Worm (Caenorhabditis elegans): ENCODE data around the gene F18F11.4.

ce11 chrIV:282008-282407, 48.6 kb upstream of the F18F11.4 start:
- TF ChIP-seq lin-11 (tag; optimal IDR thresholded peaks at IDR 0.05) (no peak), nhr-77 (tag; optimal IDR thresholded peaks at IDR 0.05) (no peak), ztf-11 (tag; optimal IDR thresholded peaks at IDR 0.05) (no peak), snpc-4 (tag; optimal IDR thresholded peaks at IDR 0.05) (no peak), lsy-2 (tag; optimal IDR thresholded peaks at IDR 0.05) (no peak), lin-39 (tag; optimal IDR thresholded peaks at IDR 0.05) (no peak)
